Worm (Caenorhabditis elegans) whole organism, late embryonic: ENCODE data around the gene rpc-1.

Experiments used
- C38D4.7 ChIP-seq: fragments of 200-800 bp; sonication (Bioruptor generic); optimal IDR thresholded peaks from 2 replicates; lab custom pipeline; 2018; ENCODE audit warnings: mild to moderate bottlenecking, missing genetic modification characterization, moderate library complexity, missing compliant biosample characterization
- K02D7.2 ChIP-seq: sonication (generic microtip); optimal IDR thresholded peaks from 2 replicates; lab custom pipeline; 2017; ENCODE audit warnings: mild to moderate bottlenecking, missing genetic modification characterization, missing compliant biosample characterization
- ama-1 ChIP-seq: fragments of 150-350 bp; optimal IDR thresholded peaks from 2 replicates; lab custom pipeline; 2014
- ceh-31 ChIP-seq: sonication (generic microtip); optimal IDR thresholded peaks from 2 replicates; lab custom pipeline; 2016; ENCODE audit warnings: missing genetic modification characterization, missing compliant biosample characterization
- ref-2 ChIP-seq: sonication (generic microtip); optimal IDR thresholded peaks from 2 replicates; lab custom pipeline; 2016; ENCODE audit warnings: missing genetic modification characterization, missing compliant biosample characterization

- TF ChIP-seq ama-1 (no peak), ceh-31 (tag; lab: Kevin White, UChicago) (no peak), ref-2 (tag; lab: Kevin White, UChicago) (no peak), C38D4.7 (no peak), K02D7.2 (tag; lab: Kevin White, UChicago) (no peak)
Measured at ce11 chrIV:7205969-7206368, 40.4 kb upstream of the rpc-1 start, which contains the start of gene kcc-1.
